Worm (Caenorhabditis elegans): ENCODE results near the gene Y39G8B.13.
A peak's percentile ranks its signal among the peaks of the same experiment; 100 is the strongest.
"Not testable (repeated sequence)": the region's sequence is repeated elsewhere in the genome, so short reads cannot be mapped to it uniquely, and the experiment has no call there.

Gene Y39G8B.13

DNA sequence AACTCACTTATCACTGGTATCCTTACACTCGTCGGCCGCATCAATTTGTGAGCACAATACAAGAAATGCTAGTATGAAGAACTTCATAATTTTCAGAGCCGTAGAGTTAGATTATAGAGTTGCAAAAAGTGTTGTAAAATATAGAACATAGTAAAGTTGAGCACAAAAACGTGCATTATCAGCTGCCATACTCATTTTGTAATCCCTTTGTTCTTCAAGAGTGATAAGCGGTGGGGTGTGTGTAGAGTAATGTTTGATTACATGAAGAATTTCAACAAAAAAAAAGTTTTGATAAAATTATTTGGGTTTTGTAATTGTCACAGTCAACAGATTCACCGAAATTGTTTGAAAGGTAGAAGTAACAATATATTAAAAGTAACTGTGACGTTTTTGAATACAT, at the start of gene Y39G8B.13, which contains the start of gene Y39G8B.10:
Gene Y39G8B.13 (minus strand): TSS at position 125 of the 400 bp plus-strand sequence.
Gene Y39G8B.10 (minus strand): TSS at position 193 of the 400 bp plus-strand sequence.
- TF ChIP-seq klf-2 (GFP tag; conservative IDR thresholded peaks at IDR 0.05) (no peak), ztf-29 (GFP tag; IDR thresholded peaks at IDR 0.05) (no peak), tab-1 (GFP tag; IDR thresholded peaks at IDR 0.05) (no peak), flt-1 (GFP tag; IDR thresholded peaks at IDR 0.05) (no peak), T22C8.4 (GFP tag; IDR thresholded peaks at IDR 0.05) (no peak), ref-1 (GFP tag; conservative IDR thresholded peaks at IDR 0.05) (no peak), cog-1 (tag; optimal IDR thresholded peaks at IDR 0.05) (no peak), ztf-23 (GFP tag; IDR thresholded peaks at IDR 0.05) (no peak), med-1 (GFP tag; optimal IDR thresholded peaks at IDR 0.05; ENCODE audit: insufficient read depth) (no peak)

DNA sequence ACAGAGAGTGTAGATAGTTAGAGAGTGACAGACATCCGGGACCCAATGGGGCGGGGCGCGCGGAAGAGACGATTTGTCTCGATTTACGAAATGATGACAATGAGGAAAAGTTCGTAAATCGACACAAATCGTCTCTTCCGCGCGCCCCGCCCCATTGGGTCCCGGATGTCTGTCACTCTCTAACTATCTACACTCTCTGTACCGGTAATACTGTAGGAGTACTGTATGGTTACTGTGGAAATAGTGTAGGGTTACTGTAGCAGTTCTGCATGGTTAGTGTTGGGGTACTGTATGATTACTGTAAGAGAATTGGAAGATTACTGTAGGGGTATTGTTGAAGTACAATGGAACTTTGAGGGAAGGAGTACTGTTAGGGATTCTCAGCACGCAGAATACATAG, 38.4 kb upstream of the Y39G8B.13 start, which contains the start of gene F01D5.10:
Gene F01D5.10 (minus strand): TSS at position 101 of the 400 bp plus-strand sequence.
- not testable (repeated sequence) for TF ChIP-seq med-1 (GFP tag; optimal IDR thresholded peaks at IDR 0.05; ENCODE audit: insufficient read depth); flt-1 (GFP tag; IDR thresholded peaks at IDR 0.05); ztf-29 (GFP tag; IDR thresholded peaks at IDR 0.05)

DNA sequence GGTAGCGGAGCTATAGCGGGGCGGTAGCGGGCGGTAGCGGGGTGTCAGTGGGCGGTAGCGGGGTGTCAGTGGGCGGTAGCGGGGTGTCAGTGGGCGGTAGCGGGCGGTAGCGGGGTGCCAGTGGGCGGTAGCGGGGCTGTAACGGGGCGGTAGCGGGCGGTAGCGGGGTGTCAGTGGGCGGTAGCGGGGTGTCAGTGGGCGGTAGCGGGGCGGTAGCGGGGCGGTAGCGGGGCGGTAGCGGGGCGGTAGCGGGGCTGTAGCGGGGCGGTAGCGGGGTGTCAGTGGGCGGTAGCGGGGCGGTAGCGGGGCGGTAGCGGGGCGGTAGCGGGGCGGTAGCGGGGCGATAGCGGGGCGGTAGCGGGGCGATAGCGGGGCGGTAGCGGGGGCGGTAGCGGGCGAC, 36.8 kb upstream of the Y39G8B.13 start:
- TF ChIP-seq ztf-29 (GFP tag; IDR thresholded peaks at IDR 0.05) (peak; percentile 19; the same call in 1 of the 2 replicates), ref-1 (GFP tag; conservative IDR thresholded peaks at IDR 0.05) (peak; percentile 51; the same call in 1 of the 2 replicates), ztf-23 (GFP tag; IDR thresholded peaks at IDR 0.05) (0 out of 2 replicates have a peak, but pooled peaks have one; percentile 59), T22C8.4 (GFP tag; IDR thresholded peaks at IDR 0.05) (peak; percentile 42; the same call in 1 of the 2 replicates), tab-1 (GFP tag; IDR thresholded peaks at IDR 0.05) (0 out of 2 replicates have a peak, but pooled peaks have one; percentile 75), flt-1 (GFP tag; IDR thresholded peaks at IDR 0.05) (peak; percentile 76; the same call in 1 of the 2 replicates)

DNA sequence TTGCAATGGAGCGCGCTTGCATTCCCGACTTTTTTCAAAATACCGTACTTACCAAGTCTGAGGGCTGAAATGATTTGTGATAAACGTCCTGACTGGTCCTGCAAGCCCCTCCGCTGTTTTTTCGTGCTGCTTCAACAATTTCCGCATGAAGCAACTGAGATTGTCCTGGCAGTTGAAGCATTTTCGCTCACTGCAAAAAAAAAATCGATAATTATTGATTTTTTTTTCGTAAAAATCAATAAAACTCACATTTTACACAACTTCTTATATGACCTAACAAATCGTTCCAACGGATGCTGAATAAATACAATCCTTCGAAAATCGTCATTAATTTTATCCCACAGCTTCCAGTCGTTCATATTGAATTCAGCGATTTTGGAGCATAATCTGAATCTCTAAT, 36.0 kb upstream of the Y39G8B.13 start:
- TF ChIP-seq ztf-29 (GFP tag; IDR thresholded peaks at IDR 0.05) (no peak), T22C8.4 (GFP tag; IDR thresholded peaks at IDR 0.05) (peak; percentile 76; the same call in 1 of the 2 replicates)

DNA sequence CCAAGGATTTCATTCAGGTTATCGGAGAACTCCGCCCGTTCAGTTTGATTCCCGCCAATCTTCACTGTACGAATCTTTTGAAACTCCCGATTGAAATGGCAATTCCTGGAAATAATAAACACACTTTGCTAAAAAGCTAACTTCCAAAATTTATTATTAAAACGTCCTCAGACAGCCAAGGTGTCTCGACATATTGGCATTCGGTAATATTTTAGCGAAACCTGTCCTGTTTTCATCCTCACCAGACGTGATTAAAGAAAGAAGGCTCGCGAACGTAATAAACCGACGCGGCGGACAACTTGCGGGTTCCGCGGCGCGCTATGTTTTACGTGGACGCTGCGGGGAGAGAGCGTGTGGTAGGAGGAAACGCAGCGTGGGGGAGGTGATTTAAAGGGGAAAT, 35.3 kb upstream of the Y39G8B.13 start:
- no peak for TF ChIP-seq med-1 (GFP tag; optimal IDR thresholded peaks at IDR 0.05; ENCODE audit: insufficient read depth)
- peak; percentile 22; the same call in 1 of the 2 replicates for TF ChIP-seq ztf-23 (GFP tag; IDR thresholded peaks at IDR 0.05)
- TF ChIP-seq ref-1 (GFP tag; conservative IDR thresholded peaks at IDR 0.05), result no peak

DNA sequence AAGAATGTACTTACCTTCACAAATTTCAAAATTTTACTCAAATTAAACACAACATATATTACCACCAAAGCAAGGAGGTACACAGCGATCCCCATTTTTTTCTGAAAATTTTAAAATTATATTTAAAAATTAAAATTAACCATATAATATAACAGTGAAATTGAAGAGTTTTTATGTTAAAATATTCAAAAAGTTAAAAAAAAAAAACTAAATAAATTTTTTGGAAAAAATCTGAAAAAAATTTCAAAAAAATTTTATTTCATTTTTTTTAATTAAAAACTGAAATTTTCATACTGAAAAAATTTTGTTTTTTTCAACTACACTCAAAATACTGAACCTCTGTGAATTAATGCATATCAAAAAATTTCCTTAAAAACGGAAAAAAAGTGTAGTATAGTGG, 34.0 kb upstream of the Y39G8B.13 start, which contains the start of gene cyp-37A1:
Gene cyp-37A1 (minus strand): TSS at position 101 of the 400 bp plus-strand sequence.
- TF ChIP-seq ref-1 (GFP tag; conservative IDR thresholded peaks at IDR 0.05) (no peak), med-1 (GFP tag; optimal IDR thresholded peaks at IDR 0.05; ENCODE audit: insufficient read depth) (no peak), klf-2 (GFP tag; conservative IDR thresholded peaks at IDR 0.05) (no peak), flt-1 (GFP tag; IDR thresholded peaks at IDR 0.05) (no peak), T22C8.4 (GFP tag; IDR thresholded peaks at IDR 0.05) (no peak), tab-1 (GFP tag; IDR thresholded peaks at IDR 0.05) (no peak), ztf-23 (GFP tag; IDR thresholded peaks at IDR 0.05) (no peak), ztf-29 (GFP tag; IDR thresholded peaks at IDR 0.05) (no peak), cog-1 (tag; optimal IDR thresholded peaks at IDR 0.05) (no peak)

DNA sequence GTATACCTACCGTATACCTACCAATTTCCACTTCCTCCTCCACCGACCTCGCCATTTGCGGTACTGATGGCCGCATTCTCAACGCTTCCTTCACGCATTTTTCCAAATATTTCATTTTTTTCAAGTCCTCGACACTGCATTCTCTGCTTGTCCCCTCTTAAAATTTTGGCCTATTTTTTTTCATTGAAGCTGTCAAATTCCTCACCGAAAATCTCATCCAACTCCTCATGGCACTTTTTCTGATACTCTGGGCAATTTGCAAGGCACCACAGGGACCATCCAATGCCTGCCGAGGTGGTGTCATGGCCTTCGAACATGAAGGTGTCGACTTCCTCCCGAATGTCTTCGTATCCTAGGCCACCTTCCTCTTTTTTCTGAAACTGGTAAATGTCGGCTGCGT, 31.8 kb upstream of the Y39G8B.13 start:
- TF ChIP-seq T22C8.4 (GFP tag; IDR thresholded peaks at IDR 0.05), result no peak

DNA sequence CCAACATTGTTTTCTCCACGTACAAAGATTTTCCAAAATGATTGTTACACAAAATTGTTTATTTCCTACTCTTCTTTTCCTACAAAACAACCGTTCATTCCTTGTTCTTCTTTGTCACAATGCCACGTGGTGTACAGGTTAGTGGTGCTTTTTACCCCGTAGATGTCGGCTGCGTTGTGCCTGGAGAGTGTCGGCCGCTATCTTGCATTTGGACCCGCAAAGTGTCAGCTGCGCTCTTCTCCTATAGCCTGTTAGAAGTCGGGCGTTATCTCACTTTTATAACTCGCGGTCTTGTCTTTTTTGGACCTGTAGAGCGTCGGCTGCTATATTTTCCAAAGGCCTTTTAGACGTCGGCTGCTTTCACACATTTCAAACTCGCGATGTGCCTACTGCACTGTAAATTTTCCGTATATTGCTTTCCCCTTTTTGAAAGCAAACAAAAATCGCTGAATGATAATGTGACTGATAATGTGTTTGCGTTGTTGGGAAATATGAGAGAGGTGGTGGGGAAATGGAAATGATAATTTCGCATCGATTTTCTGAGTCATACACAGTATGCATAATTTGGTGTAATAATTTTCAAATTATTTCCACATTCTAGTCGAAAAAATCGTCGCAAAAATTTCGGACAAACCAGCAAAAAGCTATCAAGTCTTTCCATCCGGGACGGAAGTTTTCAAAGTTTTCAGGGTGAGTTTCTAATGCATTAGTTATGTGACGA, 28.0 kb upstream of the Y39G8B.13 start, which contains the start of gene F01D5.8:
Gene F01D5.8 (plus strand): TSS at position 51 of the 721 bp plus-strand sequence.
- TF ChIP-seq med-1 (GFP tag; optimal IDR thresholded peaks at IDR 0.05; ENCODE audit: insufficient read depth) (no peak), ref-1 (GFP tag; conservative IDR thresholded peaks at IDR 0.05) (no peak), flt-1 (GFP tag; IDR thresholded peaks at IDR 0.05) (no peak), tab-1 (GFP tag; IDR thresholded peaks at IDR 0.05) (no peak), cog-1 (tag; optimal IDR thresholded peaks at IDR 0.05) (no peak), ztf-29 (GFP tag; IDR thresholded peaks at IDR 0.05) (no peak), ztf-23 (GFP tag; IDR thresholded peaks at IDR 0.05) (no peak), T22C8.4 (GFP tag; IDR thresholded peaks at IDR 0.05) (no peak), klf-2 (GFP tag; conservative IDR thresholded peaks at IDR 0.05) (no peak)

DNA sequence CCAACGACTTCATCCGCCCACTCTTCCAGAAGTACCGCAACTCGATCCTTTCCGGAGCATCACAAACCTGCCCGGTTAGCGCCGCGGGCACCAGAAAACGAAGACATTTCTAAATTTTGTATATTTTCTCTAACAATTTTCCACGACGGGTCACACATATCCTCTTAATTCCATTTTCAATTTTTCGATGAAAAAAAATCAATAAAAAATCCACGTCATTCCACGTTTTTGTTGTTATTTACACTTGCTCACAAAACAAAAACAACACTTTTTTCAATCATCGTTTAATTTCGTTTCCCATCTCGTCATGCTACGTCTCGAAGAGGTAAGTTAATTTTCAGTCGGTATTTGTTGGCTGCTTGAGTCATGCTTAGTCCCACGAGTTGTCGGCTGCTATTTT, 25.5 kb upstream of the Y39G8B.13 start, which contains the start of gene F01D5.7:
Gene F01D5.7 (plus strand): TSS at position 301 of the 400 bp plus-strand sequence.
- TF ChIP-seq cog-1 (tag; optimal IDR thresholded peaks at IDR 0.05) (no peak), T22C8.4 (GFP tag; IDR thresholded peaks at IDR 0.05) (no peak), ref-1 (GFP tag; conservative IDR thresholded peaks at IDR 0.05) (no peak), med-1 (GFP tag; optimal IDR thresholded peaks at IDR 0.05; ENCODE audit: insufficient read depth) (no peak), klf-2 (GFP tag; conservative IDR thresholded peaks at IDR 0.05) (no peak), tab-1 (GFP tag; IDR thresholded peaks at IDR 0.05) (no peak), flt-1 (GFP tag; IDR thresholded peaks at IDR 0.05) (no peak), ztf-23 (GFP tag; IDR thresholded peaks at IDR 0.05) (no peak), ztf-29 (GFP tag; IDR thresholded peaks at IDR 0.05) (no peak)

DNA sequence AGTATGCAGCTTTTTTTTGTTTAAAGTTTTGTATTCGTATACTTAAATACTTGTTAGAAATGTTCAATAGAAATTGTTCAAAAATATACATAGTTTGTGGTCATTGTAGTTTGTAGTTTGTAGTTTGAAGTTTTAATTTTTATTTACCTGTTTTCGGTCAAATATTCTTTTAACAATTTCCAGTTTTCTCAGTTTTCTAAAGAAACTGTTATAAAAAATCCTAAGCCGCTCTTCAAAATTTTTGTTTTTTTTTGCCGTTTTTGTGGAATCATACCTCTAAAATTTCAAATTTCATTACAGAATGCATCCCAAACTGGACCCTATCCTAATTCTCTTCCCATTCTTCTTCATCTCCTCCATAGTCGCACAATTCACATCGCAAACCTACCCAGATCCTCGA, 23.4 kb upstream of the Y39G8B.13 start, which contains the start of gene F01D5.6:
Gene F01D5.6 (plus strand): TSS at position 301 of the 400 bp plus-strand sequence.
- TF ChIP-seq T22C8.4 (GFP tag; IDR thresholded peaks at IDR 0.05) (no peak), cog-1 (tag; optimal IDR thresholded peaks at IDR 0.05) (no peak), ztf-29 (GFP tag; IDR thresholded peaks at IDR 0.05) (no peak), med-1 (GFP tag; optimal IDR thresholded peaks at IDR 0.05; ENCODE audit: insufficient read depth) (no peak), klf-2 (GFP tag; conservative IDR thresholded peaks at IDR 0.05) (no peak), tab-1 (GFP tag; IDR thresholded peaks at IDR 0.05) (no peak), ref-1 (GFP tag; conservative IDR thresholded peaks at IDR 0.05) (no peak), ztf-23 (GFP tag; IDR thresholded peaks at IDR 0.05) (no peak), flt-1 (GFP tag; IDR thresholded peaks at IDR 0.05) (no peak)
